Fruit fly (Drosophila melanogaster) whole organism, adult: ENCODE data around the gene CG14036.

Source experiments
- CG11617 ChIP-seq: fragments of 200-800 bp; sonication (Bioruptor generic); optimal IDR thresholded peaks from 2 replicates; lab custom pipeline; 2017; ENCODE audit warnings: mild to moderate bottlenecking, missing biosample characterization, missing genetic modification reagents, missing genetic modification characterization
- CG12768 ChIP-seq: fragments of 200-800 bp; sonication (Bioruptor generic); optimal IDR thresholded peaks from 2 replicates; lab custom pipeline; 2017; ENCODE audit warnings: missing biosample characterization, missing genetic modification characterization, mild to moderate bottlenecking, moderate library complexity, missing genetic modification reagents
- CG14711 ChIP-seq: fragments of 200-800 bp; sonication (Bioruptor generic); optimal IDR thresholded peaks from 2 replicates; lab custom pipeline; 2018; ENCODE audit warnings: missing biosample characterization, mild to moderate bottlenecking, missing genetic modification characterization, moderate library complexity
- CG1620 ChIP-seq: fragments of 200-800 bp; sonication (Bioruptor generic); optimal IDR thresholded peaks from 2 replicates; lab custom pipeline; 2016; ENCODE audit warnings: missing biosample characterization, missing genetic modification characterization
- CG33017 ChIP-seq: fragments of 200-800 bp; sonication (Bioruptor generic); optimal IDR thresholded peaks from 2 replicates; lab custom pipeline; 2018; ENCODE audit warnings: missing biosample characterization, mild to moderate bottlenecking, missing genetic modification characterization, moderate library complexity
- CG5204 ChIP-seq: fragments of 200-800 bp; sonication (Bioruptor generic); optimal IDR thresholded peaks from 2 replicates; lab custom pipeline; 2016; ENCODE audit warnings: missing biosample characterization, missing genetic modification characterization
- CG7045 ChIP-seq: fragments of 200-800 bp; sonication (Bioruptor generic); optimal IDR thresholded peaks from 2 replicates; lab custom pipeline; 2017; ENCODE audit warnings: missing biosample characterization, mild to moderate bottlenecking, missing genetic modification characterization
- CG7101 ChIP-seq: fragments of 200-800 bp; sonication (Bioruptor generic); optimal IDR thresholded peaks from 2 replicates; lab custom pipeline; 2018; ENCODE audit warnings: missing biosample characterization, mild to moderate bottlenecking, missing genetic modification characterization, moderate library complexity
- Clk ChIP-seq: fragments of 200-800 bp; sonication (Bioruptor generic); optimal IDR thresholded peaks from 2 replicates; lab custom pipeline; 2017; ENCODE audit warnings: missing biosample characterization, missing genetic modification characterization
- Crg-1 ChIP-seq: fragments of 200-800 bp; sonication (Bioruptor generic); optimal IDR thresholded peaks from 2 replicates; lab custom pipeline; 2016; ENCODE audit warnings: missing biosample characterization, missing genetic modification characterization
- Hr96 ChIP-seq: fragments of 200-800 bp; sonication (Bioruptor generic); optimal IDR thresholded peaks from 2 replicates; lab custom pipeline; 2016; ENCODE audit warnings: missing biosample characterization, missing genetic modification characterization
- Mnt ChIP-seq: fragments of 200-800 bp; sonication (Bioruptor generic); optimal IDR thresholded peaks from 2 replicates; lab custom pipeline; 2016; ENCODE audit warnings: missing biosample characterization, mild to moderate bottlenecking, missing genetic modification characterization
- bab1 ChIP-seq: fragments of 200-800 bp; sonication (Bioruptor generic); optimal IDR thresholded peaks from 3 replicates; lab custom pipeline; 2019; ENCODE audit warnings: missing biosample characterization, mild to moderate bottlenecking, missing genetic modification characterization, moderate library complexity
- cic ChIP-seq: fragments of 200-800 bp; sonication (Bioruptor generic); optimal IDR thresholded peaks from 2 replicates; lab custom pipeline; 2017; ENCODE audit warnings: missing biosample characterization, mild to moderate bottlenecking, missing genetic modification characterization, moderate library complexity
- cnc ChIP-seq, 2 experiments: fragments of >200 bp; optimal IDR thresholded peaks; 2 replicates each; lab custom pipeline; 2017
- kay ChIP-seq: fragments of 200-800 bp; sonication (Bioruptor generic); peaks from one replicate; lab custom pipeline; 2016; ENCODE audit warnings: missing biosample characterization, missing genetic modification characterization, borderline replicate concordance
- ovo ChIP-seq: fragments of 200-800 bp; sonication (Bioruptor generic); optimal IDR thresholded peaks from 2 replicates; lab custom pipeline; 2016; ENCODE audit warnings: missing biosample characterization, missing genetic modification characterization
- pad ChIP-seq: fragments of 200-800 bp; sonication (Bioruptor generic); optimal IDR thresholded peaks from 3 replicates; lab custom pipeline; 2017; ENCODE audit warnings: missing biosample characterization, missing genetic modification characterization, mild to moderate bottlenecking, moderate library complexity, missing genetic modification reagents
- tj ChIP-seq: fragments of 200-800 bp; sonication (Bioruptor generic); optimal IDR thresholded peaks from 3 replicates; lab custom pipeline; 2017; ENCODE audit warnings: missing biosample characterization, mild to moderate bottlenecking, missing genetic modification characterization, moderate library complexity
- toe ChIP-seq: fragments of 200-800 bp; sonication (Bioruptor generic); optimal IDR thresholded peaks from 2 replicates; lab custom pipeline; 2016; ENCODE audit warnings: missing biosample characterization, missing genetic modification characterization

CG14036 gene

DNA sequence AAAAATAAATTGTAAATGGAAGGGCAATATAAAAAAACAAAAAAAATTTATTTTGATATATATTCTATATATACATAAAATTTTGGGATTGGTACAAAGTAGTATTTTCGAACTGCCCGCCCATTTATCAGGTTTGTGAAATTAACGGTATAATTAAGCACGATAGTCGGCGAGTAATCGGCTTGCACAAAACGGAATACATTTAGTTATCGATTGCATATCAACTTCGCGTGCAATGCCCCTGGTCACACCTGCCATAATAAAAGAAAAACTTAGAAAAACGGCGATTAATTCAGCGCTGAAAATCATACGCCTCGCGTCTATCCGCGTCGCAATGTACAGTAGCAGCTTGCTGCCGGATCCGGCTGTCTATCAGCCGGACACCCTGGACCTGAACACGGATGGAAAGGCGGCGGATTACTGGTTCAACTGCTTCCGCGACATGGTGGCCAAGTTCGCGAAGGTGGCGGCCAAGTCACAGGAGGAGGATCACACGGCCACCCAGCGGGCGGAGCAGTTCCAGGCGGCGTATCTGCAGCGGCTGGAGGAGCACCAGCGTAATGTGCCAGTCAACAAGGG is 39.0 kb upstream of the CG14036 start, which contains the start of gene CG5828:
Gene CG5828 (plus strand): TSS at position 205 of the 579 bp plus-strand sequence.
- TF ChIP-seq Mnt (GFP tag; lab: Kevin White, UChicago) (no peak), CG33017 (no peak), bab1 (peak; percentile 21), CG5204 (no peak), kay (no peak), toe (no peak), CG1620 (no peak), ovo (GFP tag; lab: Kevin White, UChicago) (peak; percentile 60), CG14711 (no peak), CG11617 (no peak)

DNA sequence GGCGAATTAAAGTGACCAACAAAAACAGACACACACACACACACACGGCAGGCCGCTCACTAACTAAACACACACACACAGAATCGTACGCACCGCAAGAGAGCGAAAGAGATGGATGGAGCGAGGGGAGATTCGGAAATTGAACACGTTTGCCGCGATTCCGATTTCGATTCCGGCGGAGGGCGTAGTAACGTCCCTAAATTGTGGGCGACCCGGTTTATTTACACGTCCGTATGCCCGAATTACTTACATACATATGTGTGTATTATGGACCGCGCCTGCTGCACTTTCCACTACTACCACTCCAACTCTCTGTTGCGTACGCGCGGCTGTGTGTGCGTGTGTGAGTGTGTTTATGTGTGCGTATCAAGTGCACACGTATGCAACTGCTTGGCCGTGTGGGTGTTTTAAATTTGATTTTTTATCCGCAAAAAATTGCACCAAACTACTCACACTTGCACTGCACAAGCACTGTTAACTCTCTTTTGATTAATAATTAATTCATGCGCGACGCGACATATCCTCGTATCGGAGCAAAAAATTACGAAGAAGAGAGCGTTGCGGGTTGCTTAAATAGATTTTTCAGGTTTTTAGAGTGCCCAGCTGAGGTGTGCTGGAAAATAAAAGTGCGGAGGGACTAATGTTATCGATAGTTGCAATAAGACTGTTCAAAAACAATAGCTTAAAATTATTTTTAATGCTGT is 38.3 kb upstream of the CG14036 start, which contains the start of gene Pgant5:
Gene Pgant5 (minus strand): TSS at position 601 of the 704 bp plus-strand sequence.
- TF ChIP-seq CG33017 (peak; percentile 57), CG7101 (tag; lab: Kevin White, UChicago) (peak; percentile 3), CG11617 (peak; percentile 29), cic (peak; percentile 55), CG1620 (peak; percentile 42), CG14711 (no peak), pad (peak; percentile 4), CG12768 (GFP tag; lab: Kevin White, UChicago) (peak; percentile 50), Hr96 (GFP tag; lab: Kevin White, UChicago) (peak; percentile 63), bab1 (no peak), kay (no peak), tj (GFP tag; lab: Kevin White, UChicago) (peak; percentile 52), Mnt (GFP tag; lab: Kevin White, UChicago) (peak; percentile 49), ovo (GFP tag; lab: Kevin White, UChicago) (no peak), toe (no peak), CG7045 (peak; percentile 27)

- no peak for TF ChIP-seq CG7101 (tag; lab: Kevin White, UChicago)
- no peak for TF ChIP-seq CG1620
- no peak for TF ChIP-seq Mnt (GFP tag; lab: Kevin White, UChicago)
Observed at dm6 chr2L:5092597-5092991, 37.8 kb upstream of the CG14036 start.

- no peak for TF ChIP-seq pad
- TF ChIP-seq CG12768 (GFP tag; lab: Kevin White, UChicago) = peak; percentile 13
Observed at dm6 chr2L:5092145-5092544, 37.3 kb upstream of the CG14036 start.

- TF ChIP-seq kay (no peak), CG1620 (no peak), Crg-1 (GFP tag; lab: Kevin White, UChicago) (no peak), ovo (GFP tag; lab: Kevin White, UChicago) (no peak), CG12768 (GFP tag; lab: Kevin White, UChicago) (no peak), Mnt (GFP tag; lab: Kevin White, UChicago) (no peak), toe (no peak), cic (no peak), Clk (GFP tag; lab: Kevin White, UChicago) (no peak), CG7045 (no peak), cnc (optimal IDR thresholded peaks at IDR 0.05; lab: Kevin White, UChicago) (no peak)
Observed at dm6 chr2L:5090352-5090751, 35.5 kb upstream of the CG14036 start.

DNA sequence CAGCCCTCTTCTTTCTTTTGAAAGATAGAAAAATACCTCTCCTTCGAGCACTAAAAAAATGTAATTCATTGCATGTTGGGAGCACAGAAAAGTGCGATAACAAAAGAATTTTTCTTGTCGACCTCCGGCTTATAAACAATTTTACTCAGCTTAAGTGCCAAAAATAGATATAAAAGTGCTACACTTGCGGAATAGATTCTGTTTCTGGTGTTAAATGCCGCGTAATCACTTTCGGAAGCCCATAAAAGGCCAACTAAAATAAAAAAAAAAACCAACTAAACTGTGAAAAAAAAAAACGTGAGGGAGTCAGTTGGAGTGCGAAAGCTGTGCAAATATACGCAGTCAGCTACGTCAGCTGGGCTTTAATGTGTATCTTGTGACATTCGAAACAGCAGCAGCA is 34.8 kb upstream of the CG14036 start:
- TF ChIP-seq Mnt (GFP tag; lab: Kevin White, UChicago) (no peak), tj (GFP tag; lab: Kevin White, UChicago) (peak; percentile 94)

DNA sequence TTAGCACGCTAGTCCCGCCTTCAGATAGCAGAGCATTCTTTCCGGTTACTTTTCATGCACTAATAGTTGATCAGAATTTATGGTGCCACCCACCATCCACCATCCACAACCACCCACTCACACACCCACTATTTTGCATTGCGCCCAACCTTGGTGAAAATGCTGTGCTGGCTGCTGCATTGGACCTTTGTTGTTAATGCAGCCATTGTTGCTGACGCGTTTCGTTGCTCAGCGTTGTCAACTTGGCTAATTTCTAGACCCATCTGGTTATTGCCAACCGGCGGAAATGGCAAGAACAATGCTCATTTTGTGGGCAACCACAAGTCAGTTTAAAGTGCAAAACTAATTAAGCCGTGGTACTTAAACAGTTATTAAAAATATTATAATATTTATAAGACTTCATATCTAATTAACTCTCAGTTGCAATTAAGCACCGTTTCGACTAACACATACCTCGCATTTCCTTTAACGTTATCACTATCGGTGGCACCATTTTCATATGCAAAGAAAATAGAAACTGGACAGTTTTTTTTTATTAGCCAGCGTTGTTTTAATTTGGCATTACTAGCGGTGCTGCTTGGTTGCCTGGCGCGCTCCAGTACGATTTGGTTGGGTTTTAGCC is 33.9 kb upstream of the CG14036 start:
- TF ChIP-seq Mnt (GFP tag; lab: Kevin White, UChicago) = no peak
- TF ChIP-seq CG7101 (tag; lab: Kevin White, UChicago) = no peak
- TF ChIP-seq pad = no peak
- no peak for TF ChIP-seq bab1
- no peak for TF ChIP-seq Clk (GFP tag; lab: Kevin White, UChicago)
- TF ChIP-seq tj (GFP tag; lab: Kevin White, UChicago) = peak; percentile 91
- no peak for TF ChIP-seq ovo (GFP tag; lab: Kevin White, UChicago)
